Fruit fly (Drosophila melanogaster) whole organism, prepupa: ENCODE measurements around the gene Psa.
A peak's percentile ranks its signal among the peaks of the same experiment; 100 is the strongest.

ENCODE experiments used
- CG16779 ChIP-seq: fragments of 200-800 bp; sonication (Bioruptor generic); optimal IDR thresholded peaks from 3 replicates; lab custom pipeline; 2017; ENCODE audit warnings: missing biosample characterization, mild to moderate bottlenecking, missing genetic modification characterization
- CG31627 ChIP-seq: fragments of 200-800 bp; sonication (Bioruptor generic); optimal IDR thresholded peaks from 3 replicates; lab custom pipeline; 2016; ENCODE audit warnings: missing biosample characterization, missing genetic modification characterization
- CG6276 ChIP-seq: fragments of 200-800 bp; sonication (Bioruptor generic); optimal IDR thresholded peaks from 2 replicates; lab custom pipeline; 2017; ENCODE audit warnings: missing biosample characterization, mild to moderate bottlenecking, missing genetic modification characterization
- CG6792 ChIP-seq: fragments of 200-800 bp; sonication (Bioruptor generic); optimal IDR thresholded peaks from 3 replicates; lab custom pipeline; 2016; ENCODE audit warnings: missing biosample characterization, missing genetic modification characterization
- CG8319 ChIP-seq: fragments of 200-800 bp; sonication (Bioruptor generic); optimal IDR thresholded peaks from 3 replicates; lab custom pipeline; 2016; ENCODE audit warnings: missing biosample characterization, missing genetic modification characterization
- Eip93F ChIP-seq: fragments of 200-800 bp; sonication (Bioruptor generic); optimal IDR thresholded peaks from 2 replicates; lab custom pipeline; 2016; ENCODE audit warnings: missing biosample characterization, mild to moderate bottlenecking, missing genetic modification characterization
- Ets21C ChIP-seq: fragments of 200-800 bp; sonication (Bioruptor generic); optimal IDR thresholded peaks from 3 replicates; lab custom pipeline; 2016; ENCODE audit warnings: missing biosample characterization, missing genetic modification characterization
- Hr38 ChIP-seq: sonication (Bioruptor generic); optimal IDR thresholded peaks from 2 replicates; lab custom pipeline; 2016; ENCODE audit warnings: missing biosample characterization, missing genetic modification characterization
- OdsH ChIP-seq: fragments of 200-800 bp; sonication (Bioruptor generic); optimal IDR thresholded peaks from 3 replicates; lab custom pipeline; 2016; ENCODE audit warnings: missing biosample characterization, missing genetic modification characterization
- achi ChIP-seq: fragments of 200-800 bp; sonication (Bioruptor generic); optimal IDR thresholded peaks from 3 replicates; lab custom pipeline; 2016; ENCODE audit warnings: missing biosample characterization, missing genetic modification characterization
- esn ChIP-seq: fragments of 200-800 bp; sonication (Bioruptor generic); optimal IDR thresholded peaks from 2 replicates; lab custom pipeline; 2016; ENCODE audit warnings: missing biosample characterization, mild to moderate bottlenecking, missing genetic modification characterization, moderate library complexity
- fd59A ChIP-seq: fragments of 200-800 bp; sonication (Bioruptor generic); optimal IDR thresholded peaks from 2 replicates; lab custom pipeline; 2017; ENCODE audit warnings: missing biosample characterization, mild to moderate bottlenecking, missing genetic modification characterization, missing genetic modification reagents
- net ChIP-seq: fragments of 200-800 bp; sonication (Bioruptor generic); optimal IDR thresholded peaks from 3 replicates; lab custom pipeline; 2016; ENCODE audit warnings: missing biosample characterization, missing genetic modification characterization

- peak; percentile 57 for TF ChIP-seq Ets21C (GFP tag; lab: Kevin White, UChicago)
- TF ChIP-seq net, result peak; percentile 81
- peak; percentile 68 for TF ChIP-seq Hr38
- TF ChIP-seq CG31627, result peak; percentile 80
- TF ChIP-seq OdsH (GFP tag; lab: Kevin White, UChicago), result peak; percentile 85
- TF ChIP-seq CG8319 (GFP tag; lab: Kevin White, UChicago), result peak; percentile 57
- TF ChIP-seq CG16779 (tag; lab: Kevin White, UChicago), result no peak
- TF ChIP-seq CG6276 (GFP tag; lab: Kevin White, UChicago), result peak; percentile 6
- TF ChIP-seq CG6792 (GFP tag; lab: Kevin White, UChicago), result peak; percentile 65
- peak; percentile 85 for TF ChIP-seq esn (GFP tag; lab: Kevin White, UChicago)
- no peak for TF ChIP-seq Eip93F
- TF ChIP-seq achi (GFP tag; lab: Kevin White, UChicago), result peak; percentile 75
- TF ChIP-seq fd59A, result peak; percentile 21
Measured at dm6 chr3L:1517274-1518047, 14.8 kb downstream of the Psa start.
